Worm (Caenorhabditis elegans) whole organism, midembryonic: ENCODE measurements around the gene gldi-4.

Experiments
- T22C8.4 ChIP-seq: fragments of 200-800 bp; sonication (Bioruptor generic); IDR thresholded peaks from 2 replicates; pipeline ENCODE4 v1.3.6; 2022; ENCODE audit warnings: missing genetic modification characterization, missing compliant biosample characterization
- cog-1 ChIP-seq: sonication (generic microtip); optimal IDR thresholded peaks from 2 replicates; lab custom pipeline; 2016; ENCODE audit warnings: missing genetic modification characterization, missing compliant biosample characterization
- flt-1 ChIP-seq: fragments of 200-800 bp; sonication (Bioruptor generic); IDR thresholded peaks from 2 replicates; pipeline ENCODE4 v1.3.6; 2022; ENCODE audit warnings: missing genetic modification characterization, missing compliant biosample characterization
- klf-2 ChIP-seq: fragments of 200-800 bp; sonication (Bioruptor generic); conservative IDR thresholded peaks from 2 replicates; pipeline ENCODE4 v1.3.6; 2022; ENCODE audit warnings: missing genetic modification reagents, missing genetic modification characterization, missing compliant biosample characterization
- med-1 ChIP-seq: sonication (generic microtip); optimal IDR thresholded peaks from 2 replicates; lab custom pipeline; 2017; ENCODE audit warnings: missing genetic modification characterization, mild to moderate bottlenecking, missing compliant biosample characterization, antibody characterized with exemption, missing genetic modification reagents; ENCODE audit not compliant: insufficient read depth
- ref-1 ChIP-seq: fragments of 200-800 bp; sonication (Bioruptor generic); conservative IDR thresholded peaks from 2 replicates; pipeline ENCODE4 v1.3.6; 2022; ENCODE audit warnings: missing genetic modification reagents, missing genetic modification characterization, missing compliant biosample characterization
- tab-1 ChIP-seq: fragments of 200-800 bp; sonication (Bioruptor generic); IDR thresholded peaks from 2 replicates; pipeline ENCODE4 v1.3.6; 2022; ENCODE audit warnings: missing genetic modification characterization, missing compliant biosample characterization
- ztf-23 ChIP-seq: fragments of 200-800 bp; sonication (Bioruptor generic); IDR thresholded peaks from 2 replicates; pipeline ENCODE4 v1.3.6; 2022; ENCODE audit warnings: missing genetic modification reagents, missing genetic modification characterization, missing compliant biosample characterization
- ztf-29 ChIP-seq: fragments of 200-800 bp; sonication (Bioruptor generic); IDR thresholded peaks from 2 replicates; pipeline ENCODE4 v1.3.6; 2022; ENCODE audit warnings: missing genetic modification reagents, missing genetic modification characterization, missing compliant biosample characterization

gldi-4 gene

ce11 chrIV:7017123-7017674, at the start of gene gldi-4:
Gene gldi-4, plus strand, starts transcription at chrIV:7017624.
- TF ChIP-seq ztf-23 (no peak), klf-2 (no peak), ref-1 (GFP tag; lab: Robert Waterston, UW) (no peak), cog-1 (tag; lab: Kevin White, UChicago) (no peak), flt-1 (0 out of 2 replicates have a peak, but pooled peaks have one; percentile 42)

- TF ChIP-seq ref-1 (GFP tag; lab: Robert Waterston, UW): no peak
- TF ChIP-seq med-1 (GFP tag; lab: Kevin White, UChicago): no peak
- TF ChIP-seq tab-1 (GFP tag; lab: Robert Waterston, UW): no peak
- no peak for TF ChIP-seq klf-2
- TF ChIP-seq ztf-29 (GFP tag; lab: Robert Waterston, UW): no peak
- no peak for TF ChIP-seq T22C8.4 (GFP tag; lab: Robert Waterston, UW)
- no peak for TF ChIP-seq cog-1 (tag; lab: Kevin White, UChicago)
These were observed 47.2 kb upstream of the gldi-4 start, which contains the start of gene ZK381.8 for ce11 chrIV:6970271-6970670. Gene ZK381.8, minus strand, starts transcription at chrIV:6970371.

- TF ChIP-seq flt-1 (no peak), med-1 (GFP tag; lab: Kevin White, UChicago) (no peak), tab-1 (GFP tag; lab: Robert Waterston, UW) (no peak), ztf-29 (GFP tag; lab: Robert Waterston, UW) (no peak)
These were observed 46.2 kb upstream of the gldi-4 start, which contains the start of gene ZK381.62 for ce11 chrIV:6971213-6971612. Gene ZK381.62, minus strand, starts transcription at chrIV:6971313.

ce11 chrIV:6972427-6972826, 45.0 kb upstream of the gldi-4 start, which contains the start of gene nhr-249:
Gene nhr-249, minus strand, starts transcription at chrIV:6972527.
- no peak for TF ChIP-seq ref-1 (GFP tag; lab: Robert Waterston, UW)
- TF ChIP-seq T22C8.4 (GFP tag; lab: Robert Waterston, UW): no peak
- TF ChIP-seq flt-1: no peak
- TF ChIP-seq ztf-29 (GFP tag; lab: Robert Waterston, UW): no peak
- TF ChIP-seq med-1 (GFP tag; lab: Kevin White, UChicago): no peak
- TF ChIP-seq ztf-23: no peak
- no peak for TF ChIP-seq tab-1 (GFP tag; lab: Robert Waterston, UW)
- TF ChIP-seq klf-2: no peak
- no peak for TF ChIP-seq cog-1 (tag; lab: Kevin White, UChicago)

- TF ChIP-seq klf-2 (no peak), med-1 (GFP tag; lab: Kevin White, UChicago) (no peak), cog-1 (tag; lab: Kevin White, UChicago) (no peak), flt-1 (no peak), T22C8.4 (GFP tag; lab: Robert Waterston, UW) (no peak), ztf-23 (no peak), ref-1 (GFP tag; lab: Robert Waterston, UW) (no peak), ztf-29 (GFP tag; lab: Robert Waterston, UW) (no peak), tab-1 (GFP tag; lab: Robert Waterston, UW) (no peak)
These were observed 43.1 kb upstream of the gldi-4 start for ce11 chrIV:6974162-6974938.

- no peak for TF ChIP-seq ztf-23
These were observed 40.3 kb upstream of the gldi-4 start, which contains the start of the genes pgl-1 and him-3 for ce11 chrIV:6977089-6977558. Gene pgl-1, minus strand, starts transcription at chrIV:6977318. Gene him-3, plus strand, starts transcription at chrIV:6977508.

ce11 chrIV:6978625-6979024, 38.8 kb upstream of the gldi-4 start:
- TF ChIP-seq tab-1 (GFP tag; lab: Robert Waterston, UW) (no peak), ztf-23 (no peak), T22C8.4 (GFP tag; lab: Robert Waterston, UW) (no peak), ref-1 (GFP tag; lab: Robert Waterston, UW) (no peak), flt-1 (no peak)

ce11 chrIV:6984449-6985380, 32.7 kb upstream of the gldi-4 start:
- no peak for TF ChIP-seq tab-1 (GFP tag; lab: Robert Waterston, UW)
- 0 out of 2 replicates have a peak, but pooled peaks have one; percentile 36 for TF ChIP-seq flt-1

- TF ChIP-seq T22C8.4 (GFP tag; lab: Robert Waterston, UW): no peak
- TF ChIP-seq ztf-29 (GFP tag; lab: Robert Waterston, UW): no peak
- no peak for TF ChIP-seq ztf-23
- no peak for TF ChIP-seq klf-2
- TF ChIP-seq ref-1 (GFP tag; lab: Robert Waterston, UW): no peak
- TF ChIP-seq cog-1 (tag; lab: Kevin White, UChicago): no peak
- no peak for TF ChIP-seq flt-1
- TF ChIP-seq med-1 (GFP tag; lab: Kevin White, UChicago): no peak
- no peak for TF ChIP-seq tab-1 (GFP tag; lab: Robert Waterston, UW)
These were observed 30.6 kb upstream of the gldi-4 start, which contains the start of gene prkl-1 for ce11 chrIV:6986835-6987234. Gene prkl-1, minus strand, starts transcription at chrIV:6986935.
